Worm (Caenorhabditis elegans): Measurements from ENCODE around the gene C17G10.10.

- TF ChIP-seq lin-1 (GFP tag; IDR thresholded peaks at IDR 0.05) (no peak), zip-2 (tag; optimal IDR thresholded peaks at IDR 0.05) (no peak), F10B5.3 (tag; optimal IDR thresholded peaks at IDR 0.05) (no peak), unc-39 (tag; optimal IDR thresholded peaks at IDR 0.05) (no peak), nhr-6 (tag; optimal IDR thresholded peaks at IDR 0.05) (no peak), lin-15B (tag; optimal IDR thresholded peaks at IDR 0.05) (no peak), T20F7.1 (GFP tag; optimal IDR thresholded peaks at IDR 0.05) (no peak), aha-1 (tag) (no peak), nhr-111 (GFP tag; optimal IDR thresholded peaks at IDR 0.05) (no peak), daf-12 (tag; optimal IDR thresholded peaks at IDR 0.05) (no peak), jun-1 (tag; optimal IDR thresholded peaks at IDR 0.05) (no peak)
Measured at ce11 chrII:5628326-5628818, 29.2 kb upstream of the C17G10.10 start, which contains the start of gene F59E12.15.

All from whole organism, L4 larva.